Worm (Caenorhabditis elegans): ENCODE results near the gene R10E8.6.

DNA sequence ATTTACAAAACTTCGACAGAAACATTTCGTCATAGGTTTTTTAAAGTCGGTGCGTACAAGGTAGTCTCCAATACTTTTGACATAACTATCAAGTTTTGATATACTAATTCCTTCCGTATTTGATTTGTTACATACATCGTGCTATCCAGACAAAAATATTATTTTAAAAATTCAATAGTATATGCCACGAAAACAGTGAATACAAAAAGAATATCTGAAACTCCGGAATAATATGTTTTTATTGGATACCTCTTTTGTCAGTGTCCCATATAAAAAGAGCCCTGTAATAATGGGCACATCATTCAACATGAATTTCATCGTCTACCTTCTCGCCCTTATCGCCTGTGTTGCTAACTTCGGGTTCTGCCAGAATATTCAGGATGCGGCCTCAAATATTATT is 26.1 kb upstream of the R10E8.6 start, which contains the start of gene Y51A2A.12:
- TF ChIP-seq Y56A3A.18 (GFP tag; IDR thresholded peaks at IDR 0.05): no peak
- TF ChIP-seq lag-1 (GFP tag; IDR thresholded peaks at IDR 0.05): no peak
- no peak for TF ChIP-seq attf-3 (GFP tag; conservative IDR thresholded peaks at IDR 0.05)
- TF ChIP-seq ama-1 (optimal IDR thresholded peaks at IDR 0.05): no peak
- TF ChIP-seq ama-1 (GFP tag; optimal IDR thresholded peaks at IDR 0.05): no peak
- no peak for TF ChIP-seq mxl-1 (tag; optimal IDR thresholded peaks at IDR 0.05)
- no peak for TF ChIP-seq lin-35 (GFP tag; optimal IDR thresholded peaks at IDR 0.05)
